Worm (Caenorhabditis elegans): ENCODE measurements around the gene F13H8.1.

F13H8.1 gene

DNA sequence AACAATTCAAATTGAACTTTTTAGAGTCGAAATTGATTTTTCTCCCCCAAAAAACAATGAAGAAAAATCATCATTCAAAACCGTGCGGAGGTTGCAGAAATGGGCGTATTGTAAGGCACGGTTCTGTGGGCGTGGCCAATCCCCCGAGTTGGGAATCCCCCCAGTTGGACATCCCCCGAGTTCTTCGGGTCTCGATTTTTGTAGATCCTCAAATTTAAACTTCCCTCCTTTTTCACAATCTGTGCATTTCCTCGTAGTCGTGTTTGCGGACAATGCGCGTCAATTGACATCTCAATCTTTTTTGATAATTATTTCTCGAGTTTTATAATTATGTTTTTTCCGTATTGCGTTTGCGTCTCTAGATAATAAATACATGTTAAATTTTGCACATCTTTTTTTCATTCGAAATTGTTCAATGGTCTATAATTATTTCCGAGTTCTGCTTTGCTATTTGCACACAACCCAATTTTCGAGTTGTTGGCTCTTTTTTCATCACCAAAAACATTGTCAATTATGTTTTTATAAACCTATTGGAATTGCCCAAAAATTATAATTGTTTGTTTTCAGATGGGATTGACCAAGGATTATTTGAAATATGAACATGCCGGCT lies 13.3 kb upstream of the F13H8.1 start, which contains the start of gene F13H8.2 (continued):
- TF ChIP-seq Y53G8AR.9 (GFP tag; conservative IDR thresholded peaks at IDR 0.05) (peak; percentile 61; the same call in 1 of the 2 replicates), egl-44 (GFP tag; IDR thresholded peaks at IDR 0.05) (peak; percentile 66; the same call in 1 of the 2 replicates), akir-1 (GFP tag; optimal IDR thresholded peaks at IDR 0.05) (no peak), let-607 (tag; optimal IDR thresholded peaks at IDR 0.05) (no peak), mxl-1 (tag; optimal IDR thresholded peaks at IDR 0.05) (no peak), madf-10 (tag; optimal IDR thresholded peaks at IDR 0.05) (peak; percentile 23), let-526 (GFP tag; IDR thresholded peaks at IDR 0.05) (0 out of 2 replicates have a peak, but pooled peaks have one; percentile 9), gei-17 (GFP tag; optimal IDR thresholded peaks at IDR 0.05) (no peak), dox-1 (GFP tag; IDR thresholded peaks at IDR 0.05) (peak; percentile 96), ztf-6 (GFP tag; IDR thresholded peaks at IDR 0.05) (peak; percentile 50; the same call in 1 of the 2 replicates), mes-4 (tag; optimal IDR thresholded peaks at IDR 0.05) (no peak), B0261.1 (tag; optimal IDR thresholded peaks at IDR 0.05) (no peak), hsf-1 (GFP tag; IDR thresholded peaks at IDR 0.05) (peak; percentile 37; the same call in 1 of the 2 replicates), ccch-3 (GFP tag; optimal IDR thresholded peaks at IDR 0.05) (no peak), bed-1 (GFP tag; IDR thresholded peaks at IDR 0.05) (no peak), him-1 (tag; optimal IDR thresholded peaks at IDR 0.05) (peak; percentile 19), Y67H2A.10 (GFP tag; conservative IDR thresholded peaks at IDR 0.05) (no peak), zim-3 (tag; optimal IDR thresholded peaks at IDR 0.05) (peak; percentile 2), nhr-120 (GFP tag; IDR thresholded peaks at IDR 0.05) (no peak), lin-54 (GFP tag; optimal IDR thresholded peaks at IDR 0.05) (peak; percentile 96), ztf-3 (GFP tag; optimal IDR thresholded peaks at IDR 0.05) (no peak), ceh-100 (GFP tag; IDR thresholded peaks at IDR 0.05) (peak; percentile 98), madf-6 (GFP tag; IDR thresholded peaks at IDR 0.05) (peak; percentile 82), attf-5 (GFP tag; optimal IDR thresholded peaks at IDR 0.05) (peak; percentile 84), ceh-40 (GFP tag; IDR thresholded peaks at IDR 0.05) (0 out of 2 replicates have a peak, but pooled peaks have one; percentile 10), F52B5.7 (tag; optimal IDR thresholded peaks at IDR 0.05) (no peak), B0035.1 (tag; optimal IDR thresholded peaks at IDR 0.05) (no peak), tbx-9 (tag; optimal IDR thresholded peaks at IDR 0.05; ENCODE audit: borderline replicate concordance) (no peak), tlf-1 (GFP tag; optimal IDR thresholded peaks at IDR 0.05) (peak; percentile 52), unc-62 (GFP tag; optimal IDR thresholded peaks at IDR 0.05) (no peak), lsy-27 (tag; optimal IDR thresholded peaks at IDR 0.05; ENCODE audit: borderline replicate concordance, insufficient read depth) (no peak), repo-1 (tag; optimal IDR thresholded peaks at IDR 0.05) (no peak), nfya-2 (GFP tag; IDR thresholded peaks at IDR 0.05) (no peak), K11D2.4 (GFP tag; IDR thresholded peaks at IDR 0.05) (peak; percentile 84), snpc-4 (GFP tag; optimal IDR thresholded peaks at IDR 0.05) (no peak), snpc-4 (tag; optimal IDR thresholded peaks at IDR 0.05) (peak in 1 of 4 experiments; percentile 18), madf-3 (GFP tag; IDR thresholded peaks at IDR 0.05) (0 out of 2 replicates have a peak, but pooled peaks have one; percentile 15), hlh-12 (tag; optimal IDR thresholded peaks at IDR 0.05) (no peak), tbp1 (GFP tag; optimal IDR thresholded peaks at IDR 0.05) (peak; percentile 52), sdz-38 (tag; optimal IDR thresholded peaks at IDR 0.05) (no peak), C06A6.2 (GFP tag; conservative IDR thresholded peaks at IDR 0.05) (peak; percentile 85), ceh-79 (tag; optimal IDR thresholded peaks at IDR 0.05) (no peak), F37B4.10 (GFP tag; IDR thresholded peaks at IDR 0.05) (no peak), chd-7 (tag; optimal IDR thresholded peaks at IDR 0.05) (no peak), cebp-2 (GFP tag; IDR thresholded peaks at IDR 0.05) (0 out of 2 replicates have a peak, but pooled peaks have one; percentile 32), attf-6 (GFP tag; IDR thresholded peaks at IDR 0.05) (peak; percentile 54)
